Worm (Caenorhabditis elegans) whole organism, L2 larva: Measurements from ENCODE around the gene cbp-1.

Source experiments
- C34F6.9 ChIP-seq: fragments of 150-350 bp; optimal IDR thresholded peaks from 2 replicates; lab custom pipeline; 2014; ENCODE audit warnings: missing biosample characterization, missing genetic modification characterization
- R02D3.7 ChIP-seq: fragments of 150-350 bp; optimal IDR thresholded peaks from 2 replicates; lab custom pipeline; 2014; ENCODE audit warnings: missing biosample characterization, missing genetic modification characterization
- Y55F3AM.14 ChIP-seq: fragments of 200-800 bp; sonication (Bioruptor generic); optimal IDR thresholded peaks from 2 replicates; lab custom pipeline; 2018; ENCODE audit warnings: mild to moderate bottlenecking, missing genetic modification characterization, missing compliant biosample characterization
- ZK546.5 ChIP-seq: sonication (generic microtip); optimal IDR thresholded peaks from 2 replicates; lab custom pipeline; 2017; ENCODE audit warnings: missing biosample characterization, missing genetic modification characterization
- alr-1 ChIP-seq: fragments of 150-350 bp; optimal IDR thresholded peaks from 2 replicates; lab custom pipeline; 2014; ENCODE audit warnings: missing biosample characterization, missing genetic modification characterization
- ama-1 ChIP-seq: fragments of 150-350 bp; optimal IDR thresholded peaks from 2 replicates; lab custom pipeline; 2018; ENCODE audit warnings: inconsistent platforms
- blmp-1 ChIP-seq: sonication (generic microtip); optimal IDR thresholded peaks from 2 replicates; lab custom pipeline; 2017; ENCODE audit warnings: missing genetic modification characterization, mild to moderate bottlenecking, missing compliant biosample characterization, antibody characterized with exemption, moderate library complexity; ENCODE audit not compliant: insufficient read depth
- ceh-82 ChIP-seq: fragments of 150-350 bp; optimal IDR thresholded peaks from 2 replicates; lab custom pipeline; 2014; ENCODE audit warnings: missing biosample characterization, missing genetic modification characterization
- crh-2 ChIP-seq: sonication (generic microtip); optimal IDR thresholded peaks from 2 replicates; lab custom pipeline; 2017; ENCODE audit warnings: missing biosample characterization, missing genetic modification characterization
- dmd-4 ChIP-seq: sonication (generic microtip); optimal IDR thresholded peaks from 2 replicates; lab custom pipeline; 2017; ENCODE audit warnings: missing biosample characterization, missing genetic modification characterization
- egl-27 ChIP-seq: sonication (generic microtip); optimal IDR thresholded peaks from 3 replicates; lab custom pipeline; 2017; ENCODE audit warnings: missing biosample characterization, missing genetic modification reagents, missing genetic modification characterization
- gmeb-1 ChIP-seq: fragments of 150-350 bp; optimal IDR thresholded peaks from 2 replicates; lab custom pipeline; 2014; ENCODE audit warnings: missing biosample characterization, missing genetic modification characterization
- lin-13 ChIP-seq: fragments of 150-350 bp; optimal IDR thresholded peaks from 2 replicates; lab custom pipeline; 2014; ENCODE audit warnings: missing biosample characterization, missing genetic modification reagents, missing genetic modification characterization
- lin-39 ChIP-seq: fragments of 150-350 bp; optimal IDR thresholded peaks from 2 replicates; lab custom pipeline; 2014; ENCODE audit warnings: missing biosample characterization, missing genetic modification reagents, missing genetic modification characterization
- lsy-2 ChIP-seq, 2 experiments: fragments of 150-350 bp in 1 of 2; sonication (generic microtip) in 1 of 2; optimal IDR thresholded peaks; 2 replicates each; lab custom pipeline; 2014 to 2017; ENCODE audit warnings: missing biosample characterization in 2 of 2, missing genetic modification characterization in 2 of 2
- mab-5 ChIP-seq: fragments of 150-350 bp; optimal IDR thresholded peaks from 2 replicates; lab custom pipeline; 2014; ENCODE audit warnings: missing biosample characterization, missing genetic modification characterization
- mbf-1 ChIP-seq: sonication (generic microtip); optimal IDR thresholded peaks from 2 replicates; lab custom pipeline; 2017; ENCODE audit warnings: missing biosample characterization, missing genetic modification characterization
- nhr-10 ChIP-seq: sonication (generic microtip); optimal IDR thresholded peaks from 2 replicates; lab custom pipeline; 2017; ENCODE audit warnings: missing biosample characterization, missing genetic modification characterization
- nhr-11 ChIP-seq: fragments of 150-350 bp; optimal IDR thresholded peaks from 2 replicates; lab custom pipeline; 2014; ENCODE audit warnings: missing biosample characterization, missing genetic modification characterization
- nhr-12 ChIP-seq: fragments of 150-350 bp; optimal IDR thresholded peaks from 2 replicates; lab custom pipeline; 2014; ENCODE audit warnings: missing biosample characterization, missing genetic modification characterization
- nhr-129 ChIP-seq: fragments of 150-350 bp; optimal IDR thresholded peaks from 2 replicates; lab custom pipeline; 2014; ENCODE audit warnings: missing biosample characterization, missing genetic modification characterization
- nhr-21 ChIP-seq: fragments of 150-350 bp; optimal IDR thresholded peaks from 2 replicates; lab custom pipeline; 2014; ENCODE audit warnings: missing biosample characterization, missing genetic modification characterization
- nhr-23 ChIP-seq: fragments of 150-350 bp; optimal IDR thresholded peaks from 2 replicates; lab custom pipeline; 2014; ENCODE audit warnings: missing biosample characterization, missing genetic modification reagents, missing genetic modification characterization
- nhr-237 ChIP-seq: fragments of 150-350 bp; optimal IDR thresholded peaks from 2 replicates; lab custom pipeline; 2014; ENCODE audit warnings: missing biosample characterization, missing genetic modification characterization
- nhr-25 ChIP-seq: fragments of 150-350 bp; sonication (generic microtip); optimal IDR thresholded peaks from 3 replicates; lab custom pipeline; 2014; ENCODE audit warnings: missing biosample characterization, missing genetic modification characterization
- nhr-77 ChIP-seq: fragments of 150-350 bp; optimal IDR thresholded peaks from 2 replicates; lab custom pipeline; 2014; ENCODE audit warnings: missing biosample characterization, missing genetic modification characterization
- peb-1 ChIP-seq: fragments of 150-350 bp; optimal IDR thresholded peaks from 2 replicates; lab custom pipeline; 2014; ENCODE audit warnings: missing biosample characterization, missing genetic modification characterization
- sem-4 ChIP-seq: fragments of 150-350 bp; optimal IDR thresholded peaks from 2 replicates; lab custom pipeline; 2014; ENCODE audit warnings: missing biosample characterization, missing genetic modification reagents, missing genetic modification characterization
- skn-1 ChIP-seq: sonication (generic microtip); optimal IDR thresholded peaks from 2 replicates; lab custom pipeline; 2017; ENCODE audit warnings: missing biosample characterization, missing genetic modification characterization
- sma-3 ChIP-seq: sonication (generic microtip); optimal IDR thresholded peaks from 2 replicates; lab custom pipeline; 2016; ENCODE audit warnings: missing genetic modification reagents, missing genetic modification characterization, missing compliant biosample characterization
- sma-9 ChIP-seq, 2 experiments: fragments of 150-350 bp in 1 of 2; sonication (generic microtip) in 1 of 2; optimal IDR thresholded peaks; 2 replicates each; lab custom pipeline; 2014 to 2016; ENCODE audit warnings: missing genetic modification characterization in 2 of 2, mild to moderate bottlenecking in 1 of 2, missing biosample characterization in 1 of 2, missing compliant biosample characterization in 1 of 2, missing genetic modification reagents in 1 of 2, moderate library complexity in 1 of 2
- snpc-4 ChIP-seq: fragments of 150-350 bp; optimal IDR thresholded peaks from 2 replicates; lab custom pipeline; 2014; ENCODE audit warnings: missing biosample characterization, missing genetic modification characterization
- unc-39 ChIP-seq: fragments of 150-350 bp; optimal IDR thresholded peaks from 2 replicates; lab custom pipeline; 2014; ENCODE audit warnings: missing biosample characterization, missing genetic modification characterization
- unc-55 ChIP-seq: fragments of 150-350 bp; sonication (generic microtip); optimal IDR thresholded peaks from 3 replicates; lab custom pipeline; 2014; ENCODE audit warnings: missing biosample characterization, missing genetic modification reagents, missing genetic modification characterization
- unc-62 ChIP-seq: fragments of 150-350 bp; optimal IDR thresholded peaks from 2 replicates; lab custom pipeline; 2014; ENCODE audit warnings: missing biosample characterization, missing genetic modification reagents, missing genetic modification characterization
- ztf-1 ChIP-seq: fragments of 200-800 bp; sonication (Bioruptor generic); conservative IDR thresholded peaks from 2 replicates; pipeline ENCODE4 v1.3.6; 2022; ENCODE audit warnings: missing genetic modification characterization, missing compliant biosample characterization
- ztf-11 ChIP-seq: sonication (generic microtip); optimal IDR thresholded peaks from 2 replicates; lab custom pipeline; 2017; ENCODE audit warnings: missing biosample characterization, missing genetic modification characterization
- ztf-4 ChIP-seq: fragments of 150-350 bp; optimal IDR thresholded peaks from 2 replicates; lab custom pipeline; 2014; ENCODE audit warnings: missing biosample characterization, missing genetic modification characterization

Gene cbp-1

DNA sequence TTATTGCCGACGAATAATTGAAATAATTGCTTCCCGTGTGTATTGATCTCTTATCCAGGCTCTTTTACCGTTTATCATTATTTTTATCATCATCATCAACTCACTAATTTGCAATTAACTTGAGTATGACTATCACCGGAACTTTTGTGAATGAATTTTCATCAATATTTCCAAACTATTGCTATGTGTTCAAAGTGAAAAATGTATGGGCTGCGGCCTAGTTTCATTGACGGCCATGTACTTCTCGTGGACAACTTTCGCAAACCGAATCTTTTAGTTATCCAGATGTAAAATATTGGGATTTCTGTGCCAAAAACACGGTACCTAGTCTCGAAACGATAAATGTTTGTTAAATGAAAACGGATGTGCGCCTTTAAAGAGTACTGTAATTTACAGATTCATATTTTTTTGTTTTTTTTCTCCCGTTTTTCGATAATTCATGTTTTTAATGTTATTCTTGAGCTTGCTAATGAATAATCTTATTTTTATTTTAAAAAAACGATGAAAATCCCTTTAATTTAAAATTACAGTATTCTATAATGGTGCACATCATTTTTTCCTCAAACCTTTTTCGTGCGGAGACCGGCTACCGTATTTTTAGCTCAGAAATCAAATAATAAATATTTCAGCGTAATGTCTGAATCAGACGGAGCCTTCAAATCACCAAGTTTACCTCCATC is 32.3 kb downstream of the cbp-1 start, which contains the start of gene ZK632.2:
ZK632.2 (plus strand) TSS at position 630 of the 680 bp plus-strand sequence.
- TF ChIP-seq nhr-11 (tag; lab: Kevin White, UChicago) (no peak), nhr-129 (tag; lab: Kevin White, UChicago) (peak; percentile 13), ztf-4 (tag; lab: Kevin White, UChicago) (no peak), lsy-2 (tag; optimal IDR thresholded peaks at IDR 0.05; lab: Kevin White, UChicago) (peak in 1 of 2 experiments; percentile 17), C34F6.9 (tag; lab: Kevin White, UChicago) (no peak), unc-55 (no peak), blmp-1 (tag; lab: Kevin White, UChicago) (no peak)

DNA sequence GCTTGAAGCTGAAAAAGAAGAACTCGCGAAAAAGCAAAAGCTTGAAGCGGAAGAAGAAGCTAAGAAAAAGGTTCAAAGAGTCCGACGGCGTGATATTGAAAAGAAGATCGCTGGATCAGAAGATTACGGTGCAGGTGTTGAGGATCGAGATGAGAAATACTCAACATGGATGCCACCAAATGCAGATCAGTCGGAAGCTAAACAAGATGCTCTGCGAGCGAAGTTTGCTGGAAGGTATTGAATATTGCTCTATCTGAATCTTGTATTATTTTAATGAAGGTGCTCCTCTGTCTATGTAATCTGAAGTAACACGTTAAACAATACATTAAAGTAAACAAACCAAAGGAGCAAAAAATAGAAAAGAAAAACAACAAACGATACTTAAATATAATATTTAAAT is 35.7 kb downstream of the cbp-1 start:
- TF ChIP-seq lsy-2 (tag; optimal IDR thresholded peaks at IDR 0.05; lab: Kevin White, UChicago) (no peak), nhr-25 (tag; lab: Kevin White, UChicago) (no peak), peb-1 (tag; lab: Kevin White, UChicago) (no peak), mab-5 (no peak), lin-13 (no peak), skn-1 (tag; lab: Kevin White, UChicago) (no peak), nhr-11 (tag; lab: Kevin White, UChicago) (no peak), nhr-237 (no peak), dmd-4 (no peak)

DNA sequence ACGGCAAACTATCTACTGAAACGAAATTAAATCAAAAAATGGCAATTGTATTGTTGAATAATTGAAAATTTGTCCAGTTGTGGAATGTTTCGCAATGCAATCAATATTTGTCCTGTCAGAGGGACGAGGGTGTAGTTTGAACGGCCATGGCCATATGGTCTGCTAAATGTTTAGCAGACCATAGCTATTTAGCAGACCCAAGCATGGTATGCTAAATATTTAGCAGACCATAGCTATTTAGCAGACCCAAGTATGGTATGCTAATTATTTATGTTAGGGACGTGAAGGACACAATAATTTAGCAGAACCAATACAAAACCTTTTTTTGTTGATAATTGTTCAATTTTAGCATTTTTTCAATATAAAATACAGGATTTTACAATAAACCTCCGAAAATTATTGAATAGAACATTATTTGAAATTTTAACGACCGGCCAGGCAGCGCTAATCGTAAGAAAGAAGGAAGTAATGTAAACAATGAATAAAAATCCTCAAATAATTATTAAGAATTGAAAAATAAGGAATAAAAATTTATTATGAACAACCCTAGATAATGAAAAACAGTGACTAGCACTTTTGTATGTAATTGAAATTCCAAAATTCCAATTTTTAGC is 38.8 kb downstream of the cbp-1 start, which contains the start of gene riok-3:
riok-3 (minus strand) TSS at position 15 of the 614 bp plus-strand sequence.
- TF ChIP-seq snpc-4 (tag; lab: Kevin White, UChicago) (no peak), sma-3 (GFP tag; lab: Kevin White, UChicago) (peak; percentile 42), lsy-2 (tag; optimal IDR thresholded peaks at IDR 0.05; lab: Kevin White, UChicago) (peak in 1 of 2 experiments; percentile 19), ama-1 (lab: Kevin White, UChicago) (no peak), ztf-1 (no peak), nhr-23 (tag; lab: Kevin White, UChicago) (no peak), nhr-21 (peak; percentile 26), R02D3.7 (tag; lab: Kevin White, UChicago) (no peak), ztf-4 (tag; lab: Kevin White, UChicago) (peak; percentile 46), nhr-129 (tag; lab: Kevin White, UChicago) (peak; percentile 96), lin-13 (peak; percentile 37), unc-39 (tag; lab: Kevin White, UChicago) (no peak), nhr-77 (tag; lab: Kevin White, UChicago) (no peak), unc-55 (no peak), lin-39 (tag; lab: Kevin White, UChicago) (no peak), alr-1 (no peak), gmeb-1 (tag; lab: Kevin White, UChicago) (peak; percentile 19), C34F6.9 (tag; lab: Kevin White, UChicago) (no peak)

DNA sequence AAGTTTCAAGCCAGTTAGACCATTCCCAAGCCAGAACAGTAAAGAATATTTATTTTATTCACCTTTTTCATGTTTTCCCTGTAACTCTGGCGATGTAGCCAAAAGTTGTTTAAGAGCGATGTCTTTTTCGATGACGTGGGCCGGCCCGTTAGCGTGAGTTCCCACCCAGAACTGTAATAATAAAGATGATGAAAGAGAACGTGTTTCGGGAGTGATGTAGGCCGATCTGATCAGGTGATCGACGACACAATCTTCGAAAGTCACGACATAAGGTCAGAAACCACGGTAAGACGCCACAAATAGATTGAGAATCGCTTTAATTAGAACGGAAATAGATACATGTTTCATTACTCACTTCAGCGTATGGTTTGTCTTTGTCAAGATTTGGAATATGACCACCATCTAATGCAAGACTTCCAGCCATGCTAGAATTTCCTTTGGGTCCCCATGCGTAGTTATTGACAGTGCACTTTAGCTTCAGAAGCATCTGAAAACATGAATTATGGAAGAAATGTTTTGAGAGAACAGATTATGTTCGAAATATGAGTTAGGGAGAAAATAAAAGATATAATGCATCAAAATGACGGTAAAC is 40.8 kb downstream of the cbp-1 start, which contains the start of gene ZK632.4:
ZK632.4 (minus strand) TSS at position 487 of the 592 bp plus-strand sequence.
- TF ChIP-seq sma-9 (GFP tag; optimal IDR thresholded peaks at IDR 0.05; lab: Kevin White, UChicago): peak; percentile 56
- no peak for TF ChIP-seq sma-9 (tag; optimal IDR thresholded peaks at IDR 0.05; lab: Kevin White, UChicago)
- peak; percentile 10 for TF ChIP-seq nhr-129 (tag; lab: Kevin White, UChicago)
- TF ChIP-seq ztf-11 (tag; lab: Kevin White, UChicago): no peak
- TF ChIP-seq ztf-1: no peak
- peak; percentile 28 for TF ChIP-seq nhr-25 (tag; lab: Kevin White, UChicago)
- TF ChIP-seq R02D3.7 (tag; lab: Kevin White, UChicago): no peak
- TF ChIP-seq alr-1: no peak

DNA sequence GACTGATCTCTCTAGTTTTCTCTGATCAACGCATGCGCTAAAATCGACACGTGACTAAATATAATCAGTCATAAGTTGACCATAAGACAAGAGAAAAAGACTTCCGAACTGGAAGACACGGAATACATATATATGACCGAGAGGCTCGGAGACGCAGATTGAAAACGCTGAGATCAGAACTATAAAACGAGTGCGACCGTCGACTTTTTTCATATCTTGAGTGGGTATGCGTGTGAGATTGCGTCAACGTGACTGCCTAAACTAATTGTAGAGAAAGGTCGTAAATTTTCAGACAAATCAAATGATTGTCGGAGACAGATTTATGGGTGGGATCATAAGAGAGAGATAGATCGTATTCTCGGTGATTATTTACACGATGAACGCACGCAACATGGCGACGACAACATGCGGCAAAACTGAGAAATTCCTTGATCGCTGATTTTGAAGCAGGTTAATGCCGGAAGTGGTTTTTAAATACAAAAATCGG is 41.3 kb downstream of the cbp-1 start:
- no peak for TF ChIP-seq sem-4 (tag; lab: Kevin White, UChicago)
- TF ChIP-seq egl-27: no peak
- TF ChIP-seq R02D3.7 (tag; lab: Kevin White, UChicago): no peak
- TF ChIP-seq nhr-10 (tag; lab: Kevin White, UChicago): no peak
- peak; percentile 46 for TF ChIP-seq blmp-1 (tag; lab: Kevin White, UChicago)
- TF ChIP-seq unc-62 (GFP tag; lab: Kevin White, UChicago): no peak
- peak; percentile 3 for TF ChIP-seq Y55F3AM.14 (GFP tag; lab: Kevin White, UChicago)
- peak in 1 of 2 experiments; percentile 26 for TF ChIP-seq lsy-2 (tag; optimal IDR thresholded peaks at IDR 0.05; lab: Kevin White, UChicago)
- no peak for TF ChIP-seq ztf-1
- TF ChIP-seq crh-2: peak; percentile 23
- no peak for TF ChIP-seq nhr-12
- TF ChIP-seq mbf-1 (tag; lab: Kevin White, UChicago): no peak
- TF ChIP-seq nhr-11 (tag; lab: Kevin White, UChicago): no peak
- peak; percentile 61 for TF ChIP-seq sma-3 (GFP tag; lab: Kevin White, UChicago)
- TF ChIP-seq nhr-77 (tag; lab: Kevin White, UChicago): no peak
- peak; percentile 75 for TF ChIP-seq nhr-25 (tag; lab: Kevin White, UChicago)
- no peak for TF ChIP-seq ZK546.5 (tag; lab: Kevin White, UChicago)
- TF ChIP-seq nhr-237: no peak
- TF ChIP-seq gmeb-1 (tag; lab: Kevin White, UChicago): peak; percentile 52
- TF ChIP-seq ceh-82 (tag; lab: Kevin White, UChicago): no peak
- peak; percentile 63 for TF ChIP-seq nhr-21
- peak; percentile 80 for TF ChIP-seq ama-1 (lab: Kevin White, UChicago)
- peak; percentile 62 for TF ChIP-seq sma-9 (GFP tag; optimal IDR thresholded peaks at IDR 0.05; lab: Kevin White, UChicago)
- TF ChIP-seq sma-9 (tag; optimal IDR thresholded peaks at IDR 0.05; lab: Kevin White, UChicago): no peak
- no peak for TF ChIP-seq lin-39 (tag; lab: Kevin White, UChicago)
